Worm (Caenorhabditis elegans) whole organism, L4/young adult: Measurements from ENCODE around the gene tftc-5.
A peak's percentile ranks its signal among the peaks of the same experiment; 100 is the strongest.

Experiments
- W03F9.2 ChIP-seq: fragments of 150-350 bp; optimal IDR thresholded peaks from 2 replicates; lab custom pipeline; 2014; ENCODE audit warnings: missing biosample characterization, missing genetic modification characterization
- dao-5 ChIP-seq: sonication (generic microtip); optimal IDR thresholded peaks from 2 replicates; lab custom pipeline; 2016; ENCODE audit warnings: missing genotype, missing genetic modification characterization, moderate library complexity, missing compliant biosample characterization
- him-1 ChIP-seq: sonication (generic microtip); optimal IDR thresholded peaks from 2 replicates; lab custom pipeline; 2016; ENCODE audit warnings: missing genotype, missing genetic modification reagents, missing genetic modification characterization, missing compliant biosample characterization

tftc-5 gene

DNA sequence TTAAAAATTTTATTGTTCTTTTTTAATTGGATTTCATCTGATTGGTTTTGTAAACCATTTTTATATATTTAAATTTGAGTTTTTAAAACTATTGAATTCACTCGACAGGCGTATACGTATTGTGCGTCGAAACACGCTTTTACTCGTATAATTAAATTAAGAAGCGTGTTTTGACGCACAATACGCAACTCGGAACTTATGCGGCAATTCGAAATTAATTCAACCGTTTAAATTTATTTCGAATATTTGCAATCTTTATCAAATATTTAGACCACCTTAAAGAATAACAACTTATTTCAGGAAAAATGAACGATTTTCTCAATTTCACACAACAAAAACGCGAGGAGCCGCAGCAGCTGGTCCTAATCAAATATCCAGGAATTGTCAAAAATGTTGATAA, at the start of gene tftc-5:
TSS of gene tftc-5 (plus strand) at position 301 of the 400 bp plus-strand sequence.
- no peak for TF ChIP-seq dao-5
- no peak for TF ChIP-seq him-1 (tag; lab: Kevin White, UChicago)
- no peak for TF ChIP-seq W03F9.2 (tag; lab: Kevin White, UChicago)

DNA sequence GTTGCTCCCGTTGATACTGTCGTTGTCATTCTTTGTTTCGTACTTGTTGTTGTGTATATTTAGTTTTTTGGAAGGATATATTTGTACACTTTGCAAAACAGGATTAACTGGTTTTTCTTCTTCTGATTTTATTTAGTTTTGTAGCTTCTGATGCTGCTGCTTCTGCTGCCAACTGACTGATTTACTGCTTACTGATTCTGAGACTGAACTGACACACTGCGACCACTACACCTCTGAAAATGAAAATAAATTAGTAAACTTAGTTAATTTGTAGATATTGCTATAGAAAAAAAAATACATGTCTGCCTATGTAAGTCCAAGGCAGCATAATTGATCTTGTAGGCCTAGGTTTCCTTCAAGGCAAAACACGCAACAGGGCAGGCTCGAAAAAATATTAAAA, 49.3 kb upstream of the tftc-5 start, which contains the start of gene R10E9.4:
TSS of gene R10E9.4 (minus strand) at position 101 of the 400 bp plus-strand sequence.
- no peak for TF ChIP-seq him-1 (tag; lab: Kevin White, UChicago)
- TF ChIP-seq dao-5: no peak
- TF ChIP-seq W03F9.2 (tag; lab: Kevin White, UChicago): no peak

DNA sequence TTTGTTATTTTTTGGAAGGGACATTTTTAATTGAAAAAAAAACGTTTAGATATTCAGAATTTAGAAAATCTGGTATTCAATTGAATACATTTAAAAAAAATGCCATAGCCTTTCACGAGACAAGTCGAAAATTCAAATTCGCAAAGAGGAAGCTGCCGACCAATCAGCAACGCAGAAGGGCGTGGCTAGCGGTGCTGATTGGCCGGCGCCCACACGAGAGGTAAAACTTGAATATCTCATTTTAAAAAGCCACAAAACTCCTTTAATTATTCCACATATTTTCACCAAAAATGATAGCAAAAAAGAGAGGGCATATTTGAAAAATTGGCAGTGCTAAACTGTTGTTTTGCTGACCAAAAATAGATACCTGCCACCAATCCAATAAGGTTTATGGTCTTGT, 47.5 kb upstream of the tftc-5 start:
- TF ChIP-seq him-1 (tag; lab: Kevin White, UChicago): no peak
- TF ChIP-seq dao-5: no peak
- TF ChIP-seq W03F9.2 (tag; lab: Kevin White, UChicago): no peak

ce11 chrIII:3975008-3975407, 47.0 kb upstream of the tftc-5 start:
- TF ChIP-seq W03F9.2 (tag; lab: Kevin White, UChicago) (no peak), dao-5 (no peak), him-1 (tag; lab: Kevin White, UChicago) (no peak)

- TF ChIP-seq him-1 (tag; lab: Kevin White, UChicago): no peak
- TF ChIP-seq dao-5: no peak
- no peak for TF ChIP-seq W03F9.2 (tag; lab: Kevin White, UChicago)
These were observed 45.7 kb upstream of the tftc-5 start, which contains the start of gene msi-1 for ce11 chrIII:3976291-3976690. Gene msi-1 (minus strand): TSS chrIII:3976391.

DNA sequence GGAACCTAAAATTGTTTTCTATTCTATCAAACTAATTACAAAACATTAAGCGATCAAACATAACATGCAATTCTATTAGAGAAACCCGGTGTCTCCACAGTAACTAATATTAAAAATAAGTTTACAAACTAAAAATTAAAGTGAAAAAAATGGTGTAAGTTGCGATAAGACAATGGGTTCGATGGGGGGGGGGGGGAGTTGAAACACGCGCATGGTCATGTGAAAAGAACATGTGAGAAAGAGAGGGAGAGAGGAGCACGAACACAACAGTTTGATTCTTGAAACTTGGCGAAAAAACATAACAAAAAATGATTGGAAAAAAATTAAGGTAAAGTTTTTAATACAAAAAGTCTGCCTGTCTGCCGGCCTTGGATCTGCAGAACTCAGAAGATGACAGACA, 45.0 kb upstream of the tftc-5 start:
- TF ChIP-seq dao-5 (no peak), W03F9.2 (tag; lab: Kevin White, UChicago) (no peak), him-1 (tag; lab: Kevin White, UChicago) (no peak)

ce11 chrIII:3978438-3978837, 43.5 kb upstream of the tftc-5 start:
- TF ChIP-seq him-1 (tag; lab: Kevin White, UChicago): no peak
- no peak for TF ChIP-seq W03F9.2 (tag; lab: Kevin White, UChicago)
- no peak for TF ChIP-seq dao-5

DNA sequence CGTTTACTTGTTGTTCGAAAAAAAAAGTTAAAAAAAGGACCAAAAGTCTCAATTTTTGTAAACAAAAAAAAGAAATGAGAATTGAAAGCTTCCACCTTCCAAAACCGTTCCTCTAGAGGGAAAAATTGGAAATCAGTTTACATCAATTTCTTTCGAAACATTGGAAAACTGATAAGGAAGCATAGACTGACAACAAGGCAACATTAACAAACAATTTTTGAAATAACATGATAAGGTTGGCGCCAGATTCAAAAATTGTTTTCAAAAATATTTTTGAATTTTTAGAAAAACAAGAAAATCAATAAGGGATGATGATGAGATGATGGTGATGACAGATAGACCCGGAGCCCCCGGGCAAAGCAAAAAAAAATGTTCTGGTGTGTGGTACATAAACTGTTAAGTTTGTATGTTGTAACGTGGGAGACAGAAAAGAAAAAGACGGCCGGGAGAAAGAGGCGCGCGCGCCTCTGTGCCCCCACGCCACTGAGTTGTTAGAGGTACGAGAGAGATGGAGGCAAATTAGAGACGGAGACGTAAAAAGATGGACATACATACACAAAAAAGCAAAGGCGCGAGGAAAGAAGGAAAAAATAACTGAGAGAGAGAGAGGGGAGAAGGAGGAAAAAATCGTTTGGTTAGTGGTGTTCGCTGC, 41.9 kb upstream of the tftc-5 start:
- TF ChIP-seq him-1 (tag; lab: Kevin White, UChicago) (no peak), W03F9.2 (tag; lab: Kevin White, UChicago) (peak; percentile 46)

- no peak for TF ChIP-seq dao-5
- peak; percentile 69 for TF ChIP-seq him-1 (tag; lab: Kevin White, UChicago)
These were observed 37.9 kb upstream of the tftc-5 start for ce11 chrIII:3984049-3984484.

- TF ChIP-seq W03F9.2 (tag; lab: Kevin White, UChicago) (no peak), him-1 (tag; lab: Kevin White, UChicago) (no peak), dao-5 (no peak)
These were observed 35.6 kb upstream of the tftc-5 start, which contains the start of gene Y1A5A.1 for ce11 chrIII:3986368-3986767. Gene Y1A5A.1 (minus strand): TSS chrIII:3986661.

ce11 chrIII:3987759-3988158, 34.2 kb upstream of the tftc-5 start, which contains the start of gene C36E8.6:
Gene C36E8.6 (plus strand): TSS chrIII:3988059.
- TF ChIP-seq dao-5: no peak
- TF ChIP-seq him-1 (tag; lab: Kevin White, UChicago): no peak
- no peak for TF ChIP-seq W03F9.2 (tag; lab: Kevin White, UChicago)

DNA sequence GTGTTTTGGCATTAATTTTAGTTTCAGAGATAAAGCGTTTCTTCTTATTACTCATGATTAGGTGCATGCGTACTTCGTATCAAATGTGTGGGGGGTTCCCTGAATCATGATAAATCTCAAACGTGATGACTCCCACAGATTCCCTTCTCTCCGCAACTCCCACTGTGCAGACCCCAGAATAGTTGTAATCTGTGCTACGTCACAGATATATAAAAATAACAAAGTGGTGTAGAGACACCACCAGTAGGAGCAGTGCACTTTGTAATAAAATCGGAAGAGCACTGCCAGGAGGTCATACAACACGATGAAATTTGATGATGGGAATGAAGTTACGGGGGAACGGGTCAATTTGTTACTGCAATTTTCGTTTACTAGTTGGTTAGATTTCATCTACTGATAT, 30.6 kb upstream of the tftc-5 start:
- TF ChIP-seq dao-5 (no peak), him-1 (tag; lab: Kevin White, UChicago) (no peak), W03F9.2 (tag; lab: Kevin White, UChicago) (no peak)

DNA sequence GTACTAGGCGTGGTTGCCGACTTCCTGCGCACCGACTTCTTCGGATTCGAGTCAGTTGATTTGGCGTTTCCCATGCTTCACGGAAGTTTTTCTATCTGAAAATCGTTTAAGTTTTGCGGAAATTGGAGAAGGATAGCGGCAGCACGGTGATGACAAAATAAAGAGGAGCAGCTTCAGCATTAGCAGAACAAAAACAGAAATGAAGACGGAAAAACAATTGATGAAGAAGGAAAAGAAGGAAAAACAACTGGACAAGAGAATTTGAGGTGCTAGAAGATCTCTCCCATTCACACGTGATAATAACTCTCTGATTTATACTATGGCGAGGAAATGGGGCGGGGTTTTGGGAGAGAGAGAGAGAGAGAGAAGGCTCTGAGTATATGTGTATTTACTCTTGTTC, 29.9 kb upstream of the tftc-5 start, which contains the start of gene glb-11:
TSS of gene glb-11 (minus strand) at position 101 of the 400 bp plus-strand sequence.
- no peak for TF ChIP-seq him-1 (tag; lab: Kevin White, UChicago)
- no peak for TF ChIP-seq dao-5
- TF ChIP-seq W03F9.2 (tag; lab: Kevin White, UChicago): no peak

DNA sequence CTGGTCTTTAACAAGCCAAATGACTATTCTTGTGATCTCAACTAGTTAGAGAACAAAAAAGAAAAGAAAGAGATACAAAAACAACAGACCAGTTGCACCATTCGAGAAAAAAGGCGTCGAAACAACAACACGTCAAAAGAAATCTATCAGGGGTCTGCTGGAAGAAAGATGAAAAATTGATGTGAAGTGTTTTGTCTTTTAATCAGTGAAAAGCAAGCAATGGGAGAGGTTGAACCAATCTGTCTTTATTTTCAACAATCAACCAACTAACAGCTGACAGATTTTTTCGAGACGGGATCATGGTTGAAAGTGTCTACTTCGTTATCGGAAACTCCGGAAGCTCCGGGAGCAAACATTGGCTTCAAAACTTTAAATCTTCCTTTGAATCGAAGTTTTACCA, 27.5 kb upstream of the tftc-5 start:
- no peak for TF ChIP-seq him-1 (tag; lab: Kevin White, UChicago)
- no peak for TF ChIP-seq dao-5
- no peak for TF ChIP-seq W03F9.2 (tag; lab: Kevin White, UChicago)
